Worm (Caenorhabditis elegans) whole organism, late embryonic: Measurements from ENCODE around the gene F44E5.1.

Experiments used
- C08G9.2 ChIP-seq: sonication (generic microtip); optimal IDR thresholded peaks from 2 replicates; lab custom pipeline; 2016; ENCODE audit warnings: mild to moderate bottlenecking, missing genetic modification characterization, moderate library complexity, missing compliant biosample characterization
- F13H6.1 ChIP-seq: sonication (generic microtip); optimal IDR thresholded peaks from 2 replicates; lab custom pipeline; 2016; ENCODE audit warnings: missing genetic modification characterization, missing compliant biosample characterization
- K02D7.2 ChIP-seq: sonication (generic microtip); optimal IDR thresholded peaks from 2 replicates; lab custom pipeline; 2017; ENCODE audit warnings: mild to moderate bottlenecking, missing genetic modification characterization, missing compliant biosample characterization
- T23F11.4 ChIP-seq: fragments of 200-800 bp; sonication (Bioruptor generic); optimal IDR thresholded peaks from 2 replicates; lab custom pipeline; 2018; ENCODE audit warnings: mild to moderate bottlenecking, missing genetic modification characterization, missing compliant biosample characterization
- Y22D7AL.16 ChIP-seq: sonication (generic microtip); optimal IDR thresholded peaks from 2 replicates; lab custom pipeline; 2016; ENCODE audit warnings: missing genetic modification characterization, missing compliant biosample characterization
- ceh-19 ChIP-seq: fragments of 200-800 bp; sonication (Bioruptor generic); optimal IDR thresholded peaks from 2 replicates; lab custom pipeline; 2018; ENCODE audit warnings: mild to moderate bottlenecking, missing genetic modification characterization, missing compliant biosample characterization
- ceh-2 ChIP-seq: sonication (generic microtip); optimal IDR thresholded peaks from 2 replicates; lab custom pipeline; 2016; ENCODE audit warnings: missing genotype, missing genetic modification characterization, missing compliant biosample characterization
- ceh-31 ChIP-seq: sonication (generic microtip); optimal IDR thresholded peaks from 2 replicates; lab custom pipeline; 2016; ENCODE audit warnings: missing genetic modification characterization, missing compliant biosample characterization
- ceh-34 ChIP-seq: sonication (generic microtip); optimal IDR thresholded peaks from 2 replicates; lab custom pipeline; 2016; ENCODE audit warnings: mild to moderate bottlenecking, missing genetic modification characterization, missing compliant biosample characterization
- ceh-48 ChIP-seq: sonication (generic microtip); optimal IDR thresholded peaks from 2 replicates; lab custom pipeline; 2016; ENCODE audit warnings: missing genetic modification characterization, inconsistent platforms, missing compliant biosample characterization
- ceh-9 ChIP-seq: sonication (generic microtip); optimal IDR thresholded peaks from 2 replicates; lab custom pipeline; 2016; ENCODE audit warnings: mild to moderate bottlenecking, missing genetic modification characterization, inconsistent platforms, missing compliant biosample characterization
- che-1 ChIP-seq: sonication (generic microtip); optimal IDR thresholded peaks from 2 replicates; lab custom pipeline; 2016; ENCODE audit warnings: mild to moderate bottlenecking, missing genetic modification characterization, missing compliant biosample characterization
- dve-1 ChIP-seq: sonication (generic microtip); optimal IDR thresholded peaks from 2 replicates; lab custom pipeline; 2017; ENCODE audit warnings: antibody characterized with exemption, mild to moderate bottlenecking, missing genetic modification characterization, missing compliant biosample characterization
- elt-4 ChIP-seq: sonication (generic microtip); optimal IDR thresholded peaks from 2 replicates; lab custom pipeline; 2016; ENCODE audit warnings: missing genetic modification characterization, missing compliant biosample characterization
- fax-1 ChIP-seq: sonication (generic microtip); optimal IDR thresholded peaks from 2 replicates; lab custom pipeline; 2016; ENCODE audit warnings: missing genotype, missing genetic modification characterization, missing compliant biosample characterization
- fkh-10 ChIP-seq: fragments of 150-350 bp; optimal IDR thresholded peaks from 2 replicates; lab custom pipeline; 2014; ENCODE audit warnings: missing biosample characterization, missing genetic modification reagents, missing genetic modification characterization
- fkh-6 ChIP-seq: sonication (generic microtip); optimal IDR thresholded peaks from 2 replicates; lab custom pipeline; 2016; ENCODE audit warnings: missing genetic modification characterization, missing compliant biosample characterization
- hlh-13 ChIP-seq: fragments of 200-800 bp; sonication (Bioruptor generic); optimal IDR thresholded peaks from 2 replicates; lab custom pipeline; 2018; ENCODE audit warnings: mild to moderate bottlenecking, missing genetic modification characterization, missing compliant biosample characterization
- hlh-15 ChIP-seq: sonication (generic microtip); optimal IDR thresholded peaks from 2 replicates; lab custom pipeline; 2016; ENCODE audit warnings: missing genetic modification characterization, missing compliant biosample characterization
- hlh-30 ChIP-seq: sonication (generic microtip); optimal IDR thresholded peaks from 2 replicates; lab custom pipeline; 2017; ENCODE audit warnings: antibody characterized with exemption, missing genetic modification characterization, missing compliant biosample characterization; ENCODE audit not compliant: insufficient read depth
- hlh-6 ChIP-seq: sonication (generic microtip); optimal IDR thresholded peaks from 2 replicates; lab custom pipeline; 2016; ENCODE audit warnings: missing genotype, missing genetic modification characterization, missing compliant biosample characterization
- hlh-8 ChIP-seq: sonication (generic microtip); optimal IDR thresholded peaks from 2 replicates; lab custom pipeline; 2016; ENCODE audit warnings: missing genotype, missing genetic modification characterization, missing compliant biosample characterization
- nfya-1 ChIP-seq: sonication (generic microtip); optimal IDR thresholded peaks from 2 replicates; lab custom pipeline; 2017; ENCODE audit warnings: missing genetic modification characterization, mild to moderate bottlenecking, missing compliant biosample characterization, antibody characterized with exemption, moderate library complexity
- pax-1 ChIP-seq: fragments of 150-350 bp; optimal IDR thresholded peaks from 2 replicates; lab custom pipeline; 2014; ENCODE audit warnings: missing biosample characterization, missing genetic modification characterization
- pha-2 ChIP-seq: sonication (generic microtip); optimal IDR thresholded peaks from 2 replicates; lab custom pipeline; 2017; ENCODE audit warnings: mild to moderate bottlenecking, missing genetic modification characterization, missing compliant biosample characterization
- pqm-1 ChIP-seq: sonication (generic microtip); optimal IDR thresholded peaks from 2 replicates; lab custom pipeline; 2016; ENCODE audit warnings: missing genetic modification characterization, missing compliant biosample characterization
- ref-2 ChIP-seq: sonication (generic microtip); optimal IDR thresholded peaks from 2 replicates; lab custom pipeline; 2016; ENCODE audit warnings: missing genetic modification characterization, missing compliant biosample characterization
- rnt-1 ChIP-seq: sonication (generic microtip); optimal IDR thresholded peaks from 2 replicates; lab custom pipeline; 2016; ENCODE audit warnings: missing genetic modification characterization, missing compliant biosample characterization
- sox-2 ChIP-seq: fragments of 200-800 bp; sonication (Bioruptor generic); IDR thresholded peaks from 2 replicates; pipeline ENCODE4 v1.3.6; 2022; ENCODE audit warnings: missing genetic modification reagents, missing genetic modification characterization, missing compliant biosample characterization
- sox-4 ChIP-seq: sonication (generic microtip); optimal IDR thresholded peaks from 2 replicates; lab custom pipeline; 2017; ENCODE audit warnings: mild to moderate bottlenecking, missing genetic modification characterization, inconsistent platforms, missing compliant biosample characterization
- tbx-2 ChIP-seq: sonication (generic microtip); optimal IDR thresholded peaks from 2 replicates; lab custom pipeline; 2016; ENCODE audit warnings: missing genetic modification characterization, missing compliant biosample characterization
- ttx-3 ChIP-seq: sonication (generic microtip); optimal IDR thresholded peaks from 2 replicates; lab custom pipeline; 2016; ENCODE audit warnings: missing genetic modification reagents, missing genetic modification characterization, missing compliant biosample characterization
- unc-3 ChIP-seq, 2 experiments: fragments of 200-800 bp in 1 of 2; sonication (Bioruptor generic) in 1 of 2; sonication (generic microtip) in 1 of 2; conservative IDR thresholded peaks in 1 of 2; optimal IDR thresholded peaks in 1 of 2; 2 replicates each; pipeline versions ENCODE4 v1.3.6 to Lab custom; 2016 to 2022; ENCODE audit warnings: missing compliant biosample characterization in 2 of 2, missing genetic modification characterization in 2 of 2, missing genetic modification reagents in 1 of 2
- unc-55 ChIP-seq: sonication (generic microtip); optimal IDR thresholded peaks from 2 replicates; lab custom pipeline; 2017; ENCODE audit warnings: missing biosample characterization, missing genetic modification reagents, missing genetic modification characterization

Gene F44E5.1

DNA sequence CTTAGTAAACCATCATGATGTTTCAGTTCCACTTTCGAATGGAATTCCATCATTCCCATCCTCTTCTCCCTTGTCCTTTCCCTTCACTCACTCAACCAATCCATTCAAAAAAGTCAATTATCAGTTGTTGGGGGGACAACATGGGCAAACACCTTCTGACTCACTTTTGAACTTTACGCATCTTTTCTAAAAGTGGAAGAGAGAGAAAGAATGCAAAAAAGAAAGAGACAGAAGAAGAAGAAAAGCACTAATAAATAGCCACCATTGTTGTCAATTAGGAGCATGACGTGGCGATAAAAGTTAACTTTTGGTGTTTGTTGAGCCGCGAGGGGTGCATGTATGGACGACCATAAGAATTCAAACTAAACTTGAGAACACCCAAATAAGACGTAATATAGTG is 13.7 kb upstream of the F44E5.1 start:
- TF ChIP-seq Y22D7AL.16 (tag; lab: Kevin White, UChicago) (no peak), ceh-34 (tag; lab: Kevin White, UChicago) (no peak)

ce11 chrII:11782493-11782892 is 8.1 kb upstream of the F44E5.1 start, which contains the start of gene F43G6.16:
F43G6.16 (minus strand) TSS chrII:11782633.
- TF ChIP-seq pax-1 (tag; lab: Kevin White, UChicago) = peak; percentile 85
- no peak for TF ChIP-seq elt-4 (tag; lab: Kevin White, UChicago)
- TF ChIP-seq K02D7.2 (tag; lab: Kevin White, UChicago) = no peak
- no peak for TF ChIP-seq hlh-13 (GFP tag; lab: Kevin White, UChicago)
- no peak for TF ChIP-seq pqm-1
- TF ChIP-seq fkh-10 = no peak
- TF ChIP-seq pha-2 (tag; lab: Kevin White, UChicago) = no peak
- no peak for TF ChIP-seq hlh-15

DNA sequence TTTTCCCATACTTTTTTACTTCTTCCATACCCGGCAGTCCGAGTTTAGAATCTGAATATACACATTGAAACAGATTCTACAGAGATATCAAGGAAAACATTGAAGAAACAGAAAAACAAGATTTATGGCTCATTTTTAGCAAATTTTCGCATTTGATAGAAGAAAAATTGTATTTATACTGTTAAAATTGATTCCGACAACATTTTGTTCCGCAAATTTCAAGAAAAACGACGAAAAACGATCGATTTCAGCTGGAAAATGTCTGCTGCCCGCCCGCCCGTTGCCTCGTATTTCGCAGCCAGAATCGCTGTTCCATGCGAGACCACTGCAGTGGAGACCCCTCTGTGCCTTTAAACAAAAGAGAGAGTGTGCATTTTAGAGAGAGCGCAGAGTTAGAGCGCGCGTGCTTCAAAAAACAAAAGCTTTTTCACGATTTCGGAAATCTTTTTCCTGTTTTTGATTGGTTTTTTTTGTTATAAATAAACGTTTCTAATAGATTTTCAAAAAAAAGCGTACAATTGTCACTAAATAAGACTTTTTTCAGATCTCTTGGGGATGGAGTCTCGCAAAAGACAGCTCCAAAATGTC is 3.6 kb upstream of the F44E5.1 start, which contains the start of the genes patr-1 and dna-2:
TSS of gene patr-1 (minus strand) at position 51 of the 588 bp plus-strand sequence.
TSS of gene dna-2 (plus strand) at position 538 of the 588 bp plus-strand sequence.
- TF ChIP-seq hlh-30 (tag; lab: Kevin White, UChicago) = peak; percentile 29
- TF ChIP-seq ceh-31 (tag; lab: Kevin White, UChicago) = peak; percentile 15
- TF ChIP-seq tbx-2 (tag; lab: Kevin White, UChicago) = peak; percentile 3
- peak; percentile 61 for TF ChIP-seq nfya-1 (tag; lab: Kevin White, UChicago)
- TF ChIP-seq ttx-3 = no peak
- no peak for TF ChIP-seq C08G9.2 (tag; lab: Kevin White, UChicago)
- no peak for TF ChIP-seq unc-55 (GFP tag; lab: Kevin White, UChicago)
- no peak for TF ChIP-seq dve-1 (tag; lab: Kevin White, UChicago)
- TF ChIP-seq fax-1 (tag; lab: Kevin White, UChicago) = no peak

DNA sequence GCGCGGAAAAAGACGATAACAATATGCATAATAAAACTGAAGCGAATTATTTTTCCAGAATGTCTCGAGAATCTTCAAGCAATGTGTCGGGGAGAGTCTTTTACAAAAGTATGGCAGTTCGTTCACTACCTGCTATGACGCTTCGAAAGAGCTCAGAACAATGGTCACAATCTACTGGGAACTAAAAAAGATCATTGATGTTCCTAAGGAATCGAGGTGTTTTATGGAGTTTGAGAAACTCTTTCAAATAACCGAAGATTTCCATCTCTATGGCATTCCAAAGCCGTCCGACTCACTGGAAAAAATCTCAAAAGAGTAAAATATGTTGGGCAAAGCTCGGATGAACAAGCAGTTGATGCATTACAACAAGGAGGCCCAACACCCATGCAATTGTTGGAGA is 2.0 kb downstream of the F44E5.1 start, which contains the start of gene F44E5.15:
TSS of gene F44E5.15 (plus strand) at position 301 of the 400 bp plus-strand sequence.
- TF ChIP-seq ceh-48 (tag; lab: Kevin White, UChicago) (no peak), fkh-6 (tag; lab: Kevin White, UChicago) (no peak), F13H6.1 (no peak), rnt-1 (tag; lab: Kevin White, UChicago) (no peak), sox-2 (GFP tag; lab: Robert Waterston, UW) (no peak), ref-2 (tag; lab: Kevin White, UChicago) (no peak), ceh-2 (tag; lab: Kevin White, UChicago) (no peak), ceh-9 (tag; lab: Kevin White, UChicago) (no peak), fkh-10 (no peak)

- TF ChIP-seq dve-1 (tag; lab: Kevin White, UChicago) (no peak), unc-3 (GFP tag; conservative IDR thresholded peaks at IDR 0.05; lab: Robert Waterston, UW) (no peak), unc-3 (tag; optimal IDR thresholded peaks at IDR 0.05; lab: Kevin White, UChicago) (no peak), C08G9.2 (tag; lab: Kevin White, UChicago) (no peak), che-1 (tag; lab: Kevin White, UChicago) (no peak), hlh-30 (tag; lab: Kevin White, UChicago) (no peak), pha-2 (tag; lab: Kevin White, UChicago) (no peak), ceh-19 (no peak), hlh-8 (tag; lab: Kevin White, UChicago) (no peak), hlh-6 (tag; lab: Kevin White, UChicago) (no peak), T23F11.4 (no peak), sox-4 (tag; lab: Kevin White, UChicago) (no peak), rnt-1 (tag; lab: Kevin White, UChicago) (no peak)
Measured at ce11 chrII:11766472-11766871, 7.9 kb downstream of the F44E5.1 start, which contains the start of gene F44E5.2. F44E5.2 (plus strand) TSS chrII:11766772.
